Fruit fly (Drosophila melanogaster): Measurements from ENCODE around the gene brwl.
A peak's percentile ranks its signal among the peaks of the same experiment; 100 is the strongest.

The brwl gene

dm6 chr2L:9613006-9613690 is 44.5 kb downstream of the brwl start, which contains the start of gene Trx2:
Gene Trx2, plus strand, starts transcription at chr2L:9613166.
- TF ChIP-seq nau (GFP tag; optimal IDR thresholded peaks at IDR 0.05): peak; percentile 22
- TF ChIP-seq Atf6 (GFP tag; IDR thresholded peaks at IDR 0.05): peak; percentile 51; the same call in 1 of the 2 replicates
- TF ChIP-seq Six4 (GFP tag; optimal IDR thresholded peaks at IDR 0.05): no peak
- TF ChIP-seq cwo (GFP tag; optimal IDR thresholded peaks at IDR 0.05): peak; percentile 18
- TF ChIP-seq Adf1 (GFP tag; IDR thresholded peaks at IDR 0.05): peak; percentile 38; the same call in 1 of the 2 replicates
- peak; percentile 71 for TF ChIP-seq hbn (GFP tag; IDR thresholded peaks at IDR 0.05; ENCODE audit: partially characterized antibody)
- TF ChIP-seq Meics (GFP tag; optimal IDR thresholded peaks at IDR 0.05): peak; percentile 30
- no peak for TF ChIP-seq phol (tag; optimal IDR thresholded peaks at IDR 0.05)
- peak in 1 of 2 experiments; percentile 80 for TF ChIP-seq Pdp1 (GFP tag; optimal IDR thresholded peaks at IDR 0.05)
- peak; percentile 48; the same call in 1 of the 2 replicates for TF ChIP-seq Rfx (GFP tag; IDR thresholded peaks at IDR 0.05)
- TF ChIP-seq CG10979 (tag; optimal IDR thresholded peaks at IDR 0.05): no peak
- TF ChIP-seq fd102C (GFP tag; optimal IDR thresholded peaks at IDR 0.05): no peak
- peak; percentile 2 for TF ChIP-seq BEAF-32 (GFP tag; optimal IDR thresholded peaks at IDR 0.05)
- no peak for TF ChIP-seq br (optimal IDR thresholded peaks at IDR 0.05)
- TF ChIP-seq CG17568 (GFP tag; optimal IDR thresholded peaks at IDR 0.05): peak; percentile 69
- TF ChIP-seq stc (GFP tag; IDR thresholded peaks at IDR 0.05): peak; percentile 15; the same call in 1 of the 2 replicates
- TF ChIP-seq insv (GFP tag; optimal IDR thresholded peaks at IDR 0.05): peak in 1 of 2 experiments; percentile 67
- TF ChIP-seq grn (GFP tag; optimal IDR thresholded peaks at IDR 0.05): peak; percentile 23
- TF ChIP-seq CG4282 (GFP tag; optimal IDR thresholded peaks at IDR 0.05): no peak
- peak; percentile 25 for TF ChIP-seq sug (tag; optimal IDR thresholded peaks at IDR 0.05)
- TF ChIP-seq Med (GFP tag): peak; percentile 85
- TF ChIP-seq hkb (optimal IDR thresholded peaks at IDR 0.05): peak; percentile 45
- peak; percentile 49; the same call in 1 of the 2 replicates for TF ChIP-seq hkb (GFP tag; IDR thresholded peaks at IDR 0.05)
- TF ChIP-seq CG13624 (GFP tag; optimal IDR thresholded peaks at IDR 0.05): peak; percentile 62
- TF ChIP-seq Fer1 (GFP tag; optimal IDR thresholded peaks at IDR 0.05): peak; percentile 46
- TF ChIP-seq HLH3B (GFP tag; IDR thresholded peaks at IDR 0.05): peak; percentile 5; the same call in 1 of the 2 replicates
- TF ChIP-seq CG3726 (GFP tag; IDR thresholded peaks at IDR 0.05): no peak
- TF ChIP-seq CG4360 (GFP tag; IDR thresholded peaks at IDR 0.05): peak; percentile 6; the same call in 1 of the 2 replicates
- no peak for TF ChIP-seq shn (GFP tag; optimal IDR thresholded peaks at IDR 0.05)
- peak; percentile 38 for TF ChIP-seq CG17385 (GFP tag; optimal IDR thresholded peaks at IDR 0.05)
- TF ChIP-seq Doc3 (GFP tag; IDR thresholded peaks at IDR 0.05; ENCODE audit: partially characterized antibody): peak; percentile 55; the same call in 2 of the 3 replicates
- TF ChIP-seq CG33557 (GFP tag; optimal IDR thresholded peaks at IDR 0.05): no peak
- TF ChIP-seq abd-A (tag; optimal IDR thresholded peaks at IDR 0.05): peak; percentile 62
- TF ChIP-seq bbx (GFP tag; IDR thresholded peaks at IDR 0.05; ENCODE audit: partially characterized antibody): peak; percentile 56; the same call in 1 of the 2 replicates
- TF ChIP-seq CG32767 (GFP tag; IDR thresholded peaks at IDR 0.05): 0 out of 2 replicates have a peak, but pooled peaks have one; percentile 14
- TF ChIP-seq tap (tag; optimal IDR thresholded peaks at IDR 0.05): no peak
- TF ChIP-seq fu2 (GFP tag; optimal IDR thresholded peaks at IDR 0.05): no peak
- peak; percentile 93 for TF ChIP-seq CTCF (GFP tag; optimal IDR thresholded peaks at IDR 0.05)
- TF ChIP-seq unpg (GFP tag; optimal IDR thresholded peaks at IDR 0.05): peak; percentile 16
- peak; percentile 3; the same call in 1 of the 2 replicates for TF ChIP-seq amos (GFP tag; IDR thresholded peaks at IDR 0.05; ENCODE audit: partially characterized antibody)
- TF ChIP-seq Vsx1 (GFP tag; optimal IDR thresholded peaks at IDR 0.05): peak; percentile 59
- peak; percentile 97 for TF ChIP-seq CG2116 (GFP tag; optimal IDR thresholded peaks at IDR 0.05)
- peak; percentile 74 for TF ChIP-seq cg (GFP tag; optimal IDR thresholded peaks at IDR 0.05)
- peak; percentile 44 for TF ChIP-seq MESR4 (GFP tag; optimal IDR thresholded peaks at IDR 0.05)
- TF ChIP-seq Hr78 (GFP tag; optimal IDR thresholded peaks at IDR 0.05): peak in 1 of 2 experiments; percentile 99
- TF ChIP-seq lab (GFP tag; optimal IDR thresholded peaks at IDR 0.05): peak; percentile 54
- peak; percentile 12; the same call in 1 of the 2 replicates for TF ChIP-seq Drgx (GFP tag; IDR thresholded peaks at IDR 0.05)
- TF ChIP-seq Opbp (GFP tag; IDR thresholded peaks at IDR 0.05; ENCODE audit: partially characterized antibody): 0 out of 3 replicates have a peak, but pooled peaks have one; percentile 37
